Fruit fly (Drosophila melanogaster): ENCODE data around the gene oc.

oc gene

dm6 chrX:8676631-8677224 lies 26.2 kb upstream of the oc start, which contains the start of gene Rubicon (continued):
- TF ChIP-seq CG4360 (GFP tag; IDR thresholded peaks at IDR 0.05) (no peak), inv (GFP tag; IDR thresholded peaks at IDR 0.05; ENCODE audit: partially characterized antibody) (peak; percentile 77), CG17829 (tag; optimal IDR thresholded peaks at IDR 0.05) (peak; percentile 65), CG18764 (GFP tag; optimal IDR thresholded peaks at IDR 0.05) (no peak), CG8478 (optimal IDR thresholded peaks at IDR 0.05) (no peak), maf-S (GFP tag; optimal IDR thresholded peaks at IDR 0.05) (peak; percentile 34), NC2β (GFP tag; optimal IDR thresholded peaks at IDR 0.05) (peak; percentile 64), CkIIα-i1 (GFP tag; IDR thresholded peaks at IDR 0.05) (no peak), vnd (GFP tag; IDR thresholded peaks at IDR 0.05; ENCODE audit: partially characterized antibody) (peak; percentile 74), pho (GFP tag; optimal IDR thresholded peaks at IDR 0.05) (peak; percentile 35), eve (GFP tag; optimal IDR thresholded peaks at IDR 0.05) (no peak), CG11695 (GFP tag; IDR thresholded peaks at IDR 0.05) (no peak), slp2 (GFP tag; optimal IDR thresholded peaks at IDR 0.05) (no peak), CrebB (tag; optimal IDR thresholded peaks at IDR 0.05) (peak; percentile 61), Poxn (GFP tag; IDR thresholded peaks at IDR 0.05) (no peak), CG4282 (GFP tag; optimal IDR thresholded peaks at IDR 0.05) (peak; percentile 39), CG2129 (GFP tag; IDR thresholded peaks at IDR 0.05; ENCODE audit: partially characterized antibody) (peak; percentile 48; the same call in 1 of the 2 replicates), CG9609 (GFP tag; optimal IDR thresholded peaks at IDR 0.05) (no peak), CG15696 (tag; optimal IDR thresholded peaks at IDR 0.05) (peak; percentile 8), crol (GFP tag; IDR thresholded peaks at IDR 0.05) (no peak), emc (GFP tag; optimal IDR thresholded peaks at IDR 0.05) (no peak), CG11723 (GFP tag; optimal IDR thresholded peaks at IDR 0.05) (no peak), B-H2 (GFP tag; optimal IDR thresholded peaks at IDR 0.05) (peak; percentile 59), CG16779 (GFP tag; IDR thresholded peaks at IDR 0.05) (no peak), CG10267 (tag; optimal IDR thresholded peaks at IDR 0.05) (peak; percentile 77), sisA (GFP tag; IDR thresholded peaks at IDR 0.05) (no peak), CG9797 (GFP tag; optimal IDR thresholded peaks at IDR 0.05) (peak; percentile 58), CG32532 (GFP tag; IDR thresholded peaks at IDR 0.05) (peak; percentile 72), Fer3 (tag; optimal IDR thresholded peaks at IDR 0.05) (peak; percentile 26), fru (optimal IDR thresholded peaks at IDR 0.05) (no peak), Ravus (GFP tag; IDR thresholded peaks at IDR 0.05) (no peak), CG14965 (GFP tag; optimal IDR thresholded peaks at IDR 0.05; ENCODE audit: borderline replicate concordance) (no peak), CG10147 (GFP tag; optimal IDR thresholded peaks at IDR 0.05) (peak; percentile 3), nerfin-1 (tag; optimal IDR thresholded peaks at IDR 0.05) (peak; percentile 31), CG4820 (GFP tag; optimal IDR thresholded peaks at IDR 0.05) (no peak), Hr3 (GFP tag; optimal IDR thresholded peaks at IDR 0.05) (no peak), CG34376 (GFP tag; optimal IDR thresholded peaks at IDR 0.05) (peak; percentile 26), CG12942 (GFP tag; optimal IDR thresholded peaks at IDR 0.05) (no peak), Mes4 (GFP tag; optimal IDR thresholded peaks at IDR 0.05) (peak; percentile 5), CG13424 (tag; optimal IDR thresholded peaks at IDR 0.05) (peak; percentile 35), lov (optimal IDR thresholded peaks at IDR 0.05) (no peak), lov (GFP tag; IDR thresholded peaks at IDR 0.05) (no peak), GATAe (GFP tag; conservative IDR thresholded peaks at IDR 0.05) (no peak), Opbp (GFP tag; IDR thresholded peaks at IDR 0.05; ENCODE audit: partially characterized antibody) (peak; percentile 89), CG14667 (GFP tag; IDR thresholded peaks at IDR 0.05) (no peak), stwl (tag; optimal IDR thresholded peaks at IDR 0.05) (peak; percentile 84), zen2 (GFP tag; IDR thresholded peaks at IDR 0.05; ENCODE audit: partially characterized antibody) (peak; percentile 83; the same call in 2 of the 3 replicates), exex (tag; optimal IDR thresholded peaks at IDR 0.05) (peak; percentile 73), Nf-YB (GFP tag; optimal IDR thresholded peaks at IDR 0.05) (peak; percentile 96), Stat92E (GFP tag; optimal IDR thresholded peaks at IDR 0.05) (no peak), CG16815 (GFP tag; optimal IDR thresholded peaks at IDR 0.05) (no peak)
